Fruit fly (Drosophila melanogaster): ENCODE measurements around the gene CG8671.

DNA sequence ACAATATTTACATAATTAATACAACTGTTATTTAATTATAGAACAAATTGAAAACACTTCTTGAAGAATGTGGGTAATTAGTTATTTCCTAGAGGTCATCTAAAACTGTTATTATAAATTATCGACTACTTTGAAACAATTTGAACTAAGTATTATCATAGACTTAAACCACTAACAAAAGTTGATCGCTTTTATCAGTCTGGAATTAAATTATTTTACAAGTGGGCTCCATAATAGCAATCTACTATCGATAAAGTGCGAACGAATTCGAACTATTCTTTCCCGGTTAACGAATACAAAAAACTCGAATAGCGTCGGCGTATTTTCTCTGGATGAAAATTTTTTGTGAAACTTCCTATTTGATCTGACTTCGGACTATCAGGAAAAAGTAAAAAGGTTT, 26.1 kb upstream of the CG8671 start, which contains the start of gene CG31626:
- TF ChIP-seq CG13204 (GFP tag; optimal IDR thresholded peaks at IDR 0.05) (no peak), CG32121 (GFP tag; IDR thresholded peaks at IDR 0.05) (no peak), CG34367 (tag; optimal IDR thresholded peaks at IDR 0.05) (no peak), CG15710 (tag; optimal IDR thresholded peaks at IDR 0.05) (no peak), CG8159 (tag; optimal IDR thresholded peaks at IDR 0.05) (no peak)
